Worm (Caenorhabditis elegans) whole organism, L4/young adult: ENCODE results near the gene gly-14.

Source experiments
- W03F9.2 ChIP-seq: fragments of 150-350 bp; optimal IDR thresholded peaks from 2 replicates; lab custom pipeline; 2014; ENCODE audit warnings: missing biosample characterization, missing genetic modification characterization
- dao-5 ChIP-seq: sonication (generic microtip); optimal IDR thresholded peaks from 2 replicates; lab custom pipeline; 2016; ENCODE audit warnings: missing genotype, missing genetic modification characterization, moderate library complexity, missing compliant biosample characterization
- him-1 ChIP-seq: sonication (generic microtip); optimal IDR thresholded peaks from 2 replicates; lab custom pipeline; 2016; ENCODE audit warnings: missing genotype, missing genetic modification reagents, missing genetic modification characterization, missing compliant biosample characterization

DNA sequence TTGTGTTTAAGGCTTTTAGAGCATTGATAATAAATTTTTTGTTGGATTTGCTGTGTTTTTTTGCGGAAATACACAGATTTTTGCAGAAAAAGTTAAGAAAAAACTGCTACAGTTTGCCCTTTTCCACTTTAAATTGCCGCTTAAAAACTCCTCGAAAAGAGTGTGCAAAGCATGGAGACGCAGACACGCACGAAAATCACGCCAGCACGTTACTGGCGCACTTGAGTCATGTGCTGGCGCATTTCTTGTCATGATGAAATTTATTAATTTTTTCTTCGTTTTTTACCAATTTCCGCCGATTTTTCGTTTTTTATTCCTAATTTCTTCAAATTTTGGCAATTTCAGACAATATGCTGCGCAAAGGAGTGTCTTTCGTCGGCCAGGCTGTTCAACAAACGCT, 33.0 kb downstream of the gly-14 start, which contains the start of gene C34C12.8:
- TF ChIP-seq dao-5 (tag; lab: Kevin White, UChicago), result no peak
- peak; percentile 89 for TF ChIP-seq W03F9.2
- TF ChIP-seq him-1 (tag; lab: Kevin White, UChicago), result peak; percentile 76
